Worm (Caenorhabditis elegans) whole organism, young adult: ENCODE results near the gene nmr-2.

Source experiments
- B0261.1 ChIP-seq: sonication (generic microtip); optimal IDR thresholded peaks from 2 replicates; lab custom pipeline; 2016; ENCODE audit warnings: mild to moderate bottlenecking, missing genetic modification characterization, moderate library complexity, missing compliant biosample characterization
- F49E8.2 ChIP-seq: sonication (generic microtip); optimal IDR thresholded peaks from 3 replicates; lab custom pipeline; 2017; ENCODE audit warnings: missing genetic modification characterization, mild to moderate bottlenecking, missing compliant biosample characterization, antibody characterized with exemption, moderate library complexity; ENCODE audit not compliant: insufficient read depth
- F57C9.4 ChIP-seq: sonication (generic microtip); optimal IDR thresholded peaks from 2 replicates; lab custom pipeline; 2017; ENCODE audit warnings: mild to moderate bottlenecking, missing genetic modification characterization, missing compliant biosample characterization
- T07F8.4 ChIP-seq: sonication (generic microtip); optimal IDR thresholded peaks from 2 replicates; lab custom pipeline; 2016; ENCODE audit warnings: mild to moderate bottlenecking, missing genetic modification characterization, moderate library complexity, missing compliant biosample characterization
- Y53G8AR.9 ChIP-seq: fragments of 200-800 bp; sonication (Bioruptor generic); conservative IDR thresholded peaks from 2 replicates; pipeline ENCODE4 v1.3.6; 2022; ENCODE audit warnings: missing genetic modification reagents, missing genetic modification characterization, missing compliant biosample characterization
- Y56A3A.18 ChIP-seq: fragments of 200-800 bp; sonication (Bioruptor generic); IDR thresholded peaks from 2 replicates; pipeline ENCODE4 v1.3.6; 2022; ENCODE audit warnings: missing genetic modification reagents, missing genetic modification characterization, missing compliant biosample characterization
- Y67H2A.10 ChIP-seq: fragments of 200-800 bp; sonication (Bioruptor generic); conservative IDR thresholded peaks from 2 replicates; pipeline ENCODE4 v1.3.6; 2022; ENCODE audit warnings: missing genetic modification reagents, missing genetic modification characterization, missing compliant biosample characterization
- Y95B8A.8 ChIP-seq: fragments of 200-800 bp; sonication (Bioruptor generic); IDR thresholded peaks from 2 replicates; pipeline ENCODE4 v1.3.6; 2022; ENCODE audit warnings: missing genetic modification reagents, missing genetic modification characterization, missing compliant biosample characterization
- ZK185.1 ChIP-seq: sonication (generic microtip); optimal IDR thresholded peaks from 2 replicates; lab custom pipeline; 2016; ENCODE audit warnings: mild to moderate bottlenecking, missing genetic modification characterization, missing compliant biosample characterization; ENCODE audit not compliant: poor library complexity, severe bottlenecking
- aptf-3 ChIP-seq: fragments of 200-800 bp; sonication (Bioruptor generic); IDR thresholded peaks from 2 replicates; pipeline ENCODE4 v1.3.6; 2022; ENCODE audit warnings: missing genetic modification characterization, missing compliant biosample characterization
- bed-2 ChIP-seq: fragments of 200-800 bp; sonication (Bioruptor generic); IDR thresholded peaks from 2 replicates; pipeline ENCODE4 v1.3.6; 2022; ENCODE audit warnings: missing genetic modification reagents, missing genetic modification characterization, missing compliant biosample characterization
- ccch-3 ChIP-seq: fragments of 200-800 bp; sonication (Bioruptor generic); optimal IDR thresholded peaks from 2 replicates; lab custom pipeline; 2018; ENCODE audit warnings: mild to moderate bottlenecking, missing genetic modification characterization, missing compliant biosample characterization
- cebp-2 ChIP-seq: fragments of 200-800 bp; sonication (Bioruptor generic); IDR thresholded peaks from 2 replicates; pipeline ENCODE4 v1.3.6; 2022; ENCODE audit warnings: missing genetic modification characterization, missing compliant biosample characterization
- ceh-100 ChIP-seq: fragments of 200-800 bp; sonication (Bioruptor generic); IDR thresholded peaks from 2 replicates; pipeline ENCODE4 v1.3.6; 2022; ENCODE audit warnings: missing genetic modification reagents, missing genetic modification characterization, missing compliant biosample characterization
- ceh-27 ChIP-seq: fragments of 200-800 bp; sonication (Bioruptor generic); optimal IDR thresholded peaks from 2 replicates; lab custom pipeline; 2018; ENCODE audit warnings: mild to moderate bottlenecking, missing genetic modification characterization, moderate library complexity, missing compliant biosample characterization
- ceh-79 ChIP-seq: sonication (generic microtip); optimal IDR thresholded peaks from 2 replicates; lab custom pipeline; 2017; ENCODE audit warnings: mild to moderate bottlenecking, missing genetic modification characterization, missing compliant biosample characterization
- dox-1 ChIP-seq: fragments of 200-800 bp; sonication (Bioruptor generic); IDR thresholded peaks from 2 replicates; pipeline ENCODE4 v1.3.6; 2022; ENCODE audit warnings: missing genetic modification reagents, missing genetic modification characterization, missing compliant biosample characterization
- efl-1 ChIP-seq: fragments of 150-350 bp; optimal IDR thresholded peaks from 2 replicates; lab custom pipeline; 2014; ENCODE audit warnings: missing biosample characterization, missing genetic modification reagents, missing genetic modification characterization
- egl-44 ChIP-seq: fragments of 200-800 bp; sonication (Bioruptor generic); IDR thresholded peaks from 2 replicates; pipeline ENCODE4 v1.3.6; 2022; ENCODE audit warnings: missing genetic modification reagents, missing genetic modification characterization, missing compliant biosample characterization
- ekl-4 ChIP-seq: fragments of 200-800 bp; sonication (Bioruptor generic); IDR thresholded peaks from 2 replicates; pipeline ENCODE4 v1.3.6; 2022; ENCODE audit warnings: missing genetic modification reagents, missing genetic modification characterization, missing compliant biosample characterization
- hmg-20 ChIP-seq: fragments of 200-800 bp; sonication (Bioruptor generic); IDR thresholded peaks from 2 replicates; pipeline ENCODE4 v1.3.6; 2022; ENCODE audit warnings: missing genetic modification reagents, missing genetic modification characterization, missing compliant biosample characterization
- hrde-1 ChIP-seq: sonication (generic microtip); optimal IDR thresholded peaks from 2 replicates; lab custom pipeline; 2016; ENCODE audit warnings: missing genetic modification characterization, mild to moderate bottlenecking, missing compliant biosample characterization, moderate library complexity, missing genotype, missing genetic modification reagents, borderline replicate concordance
- lag-1 ChIP-seq: fragments of 200-800 bp; sonication (Bioruptor generic); IDR thresholded peaks from 2 replicates; pipeline ENCODE4 v1.3.6; 2022; ENCODE audit warnings: missing genetic modification reagents, missing genetic modification characterization, missing compliant biosample characterization
- let-526 ChIP-seq: fragments of 200-800 bp; sonication (Bioruptor generic); IDR thresholded peaks from 2 replicates; pipeline ENCODE4 v1.3.6; 2022; ENCODE audit warnings: missing genetic modification reagents, missing genetic modification characterization, missing compliant biosample characterization
- let-607 ChIP-seq, 2 experiments: fragments of 200-800 bp in 1 of 2; sonication (Bioruptor generic) in 1 of 2; sonication (generic microtip) in 1 of 2; optimal IDR thresholded peaks; 2 replicates each; lab custom pipeline; 2016 to 2018; ENCODE audit warnings: mild to moderate bottlenecking in 2 of 2, missing compliant biosample characterization in 2 of 2, missing genetic modification characterization in 2 of 2, moderate library complexity in 2 of 2, missing genotype in 1 of 2
- lin-26 ChIP-seq: fragments of 200-800 bp; sonication (Bioruptor generic); IDR thresholded peaks from 2 replicates; pipeline ENCODE4 v1.3.6; 2022; ENCODE audit warnings: missing genetic modification reagents, missing genetic modification characterization, missing compliant biosample characterization
- lin-40 ChIP-seq: sonication (generic microtip); optimal IDR thresholded peaks from 2 replicates; lab custom pipeline; 2016; ENCODE audit warnings: missing genetic modification characterization, mild to moderate bottlenecking, missing compliant biosample characterization, missing genotype, missing genetic modification reagents
- lin-54 ChIP-seq: fragments of 200-800 bp; sonication (Bioruptor generic); optimal IDR thresholded peaks from 2 replicates; lab custom pipeline; 2018; ENCODE audit warnings: mild to moderate bottlenecking, missing genetic modification characterization, missing compliant biosample characterization
- lir-1 ChIP-seq: fragments of 200-800 bp; sonication (Bioruptor generic); conservative IDR thresholded peaks from 2 replicates; pipeline ENCODE4 v1.3.6; 2022; ENCODE audit warnings: missing genetic modification reagents, missing genetic modification characterization, missing compliant biosample characterization
- madf-8 ChIP-seq: fragments of 200-800 bp; sonication (Bioruptor generic); conservative IDR thresholded peaks from 2 replicates; pipeline ENCODE4 v1.3.6; 2022; ENCODE audit warnings: missing genetic modification reagents, missing genetic modification characterization, missing compliant biosample characterization
- mes-4 ChIP-seq: sonication (generic microtip); optimal IDR thresholded peaks from 2 replicates; lab custom pipeline; 2016; ENCODE audit warnings: missing genotype, missing genetic modification characterization, missing compliant biosample characterization
- mxl-1 ChIP-seq: sonication (generic microtip); optimal IDR thresholded peaks from 2 replicates; lab custom pipeline; 2016; ENCODE audit warnings: missing genetic modification characterization, missing compliant biosample characterization
- nfya-2 ChIP-seq: fragments of 200-800 bp; sonication (Bioruptor generic); IDR thresholded peaks from 2 replicates; pipeline ENCODE4 v1.3.6; 2022; ENCODE audit warnings: missing genetic modification reagents, missing genetic modification characterization, missing compliant biosample characterization
- nfyb-1 ChIP-seq: fragments of 200-800 bp; sonication (Bioruptor generic); IDR thresholded peaks from 2 replicates; pipeline ENCODE4 v1.3.6; 2022; ENCODE audit warnings: missing genetic modification reagents, missing genetic modification characterization, missing compliant biosample characterization
- nhr-80 ChIP-seq: sonication (generic microtip); optimal IDR thresholded peaks from 2 replicates; lab custom pipeline; 2016; ENCODE audit warnings: missing genetic modification characterization, missing compliant biosample characterization
- nhr-90 ChIP-seq: sonication (generic microtip); optimal IDR thresholded peaks from 2 replicates; lab custom pipeline; 2016; ENCODE audit warnings: missing genotype, mild to moderate bottlenecking, missing genetic modification characterization, missing compliant biosample characterization
- pbrm-1 ChIP-seq: fragments of 200-800 bp; sonication (Bioruptor generic); IDR thresholded peaks from 2 replicates; pipeline ENCODE4 v1.3.6; 2022; ENCODE audit warnings: missing genetic modification reagents, missing genetic modification characterization, missing compliant biosample characterization
- pha-4 ChIP-seq: fragments of 150-350 bp; sonication (generic microtip); optimal IDR thresholded peaks from 2 replicates; lab custom pipeline; 2014; ENCODE audit warnings: missing biosample characterization, missing genetic modification reagents, missing genetic modification characterization
- rec-8 ChIP-seq, 2 experiments: sonication (generic microtip); optimal IDR thresholded peaks; 2 replicates each; lab custom pipeline; 2016; ENCODE audit warnings: mild to moderate bottlenecking in 2 of 2, missing genetic modification characterization in 2 of 2, missing genetic modification reagents in 2 of 2, missing genotype in 2 of 2, missing biosample characterization in 1 of 2, missing compliant biosample characterization in 1 of 2, moderate library complexity in 1 of 2
- snpc-1.1 ChIP-seq: sonication (generic microtip); optimal IDR thresholded peaks from 2 replicates; lab custom pipeline; 2017; ENCODE audit warnings: missing genetic modification characterization, mild to moderate bottlenecking, missing compliant biosample characterization, antibody characterized with exemption, moderate library complexity, missing genotype, missing genetic modification reagents; ENCODE audit not compliant: insufficient read depth
- snpc-4 ChIP-seq, 5 experiments: fragments of 150-350 bp in 1 of 5; sonication (generic microtip) in 4 of 5; optimal IDR thresholded peaks; 2 replicates each; lab custom pipeline; 2014 to 2018; ENCODE audit warnings: missing genetic modification characterization in 5 of 5, missing biosample characterization in 3 of 5, antibody characterized with exemption in 2 of 5, mild to moderate bottlenecking in 2 of 5, missing compliant biosample characterization in 2 of 5, missing genotype in 2 of 5, moderate library complexity in 2 of 5, missing genetic modification reagents in 1 of 5
- tlf-1 ChIP-seq: fragments of 200-800 bp; sonication (Bioruptor generic); optimal IDR thresholded peaks from 2 replicates; lab custom pipeline; 2018; ENCODE audit warnings: mild to moderate bottlenecking, missing genetic modification characterization, missing compliant biosample characterization
- xnd-1 ChIP-seq: sonication (generic microtip); optimal IDR thresholded peaks from 2 replicates; lab custom pipeline; 2016; ENCODE audit warnings: missing genotype, missing genetic modification reagents, missing genetic modification characterization, missing compliant biosample characterization
- zfh-2 ChIP-seq: fragments of 200-800 bp; sonication (Bioruptor generic); conservative IDR thresholded peaks from 2 replicates; pipeline ENCODE4 v1.3.6; 2022; ENCODE audit warnings: missing genetic modification reagents, missing genetic modification characterization, missing compliant biosample characterization
- ztf-22 ChIP-seq: fragments of 200-800 bp; sonication (Bioruptor generic); optimal IDR thresholded peaks from 2 replicates; lab custom pipeline; 2018; ENCODE audit warnings: mild to moderate bottlenecking, missing genetic modification characterization, moderate library complexity, missing compliant biosample characterization
- ztf-25 ChIP-seq: fragments of 200-800 bp; sonication (Bioruptor generic); IDR thresholded peaks from 2 replicates; pipeline ENCODE4 v1.3.6; 2022; ENCODE audit warnings: missing genetic modification reagents, missing genetic modification characterization, missing compliant biosample characterization

Gene nmr-2

ce11 chrV:15002184-15002690 lies 9.2 kb downstream of the nmr-2 start, which contains the start of the genes fib-1 and mut-15 (continued):
- TF ChIP-seq nhr-90 (no peak), xnd-1 (tag; lab: Kevin White, UChicago) (peak; percentile 47), aptf-3 (no peak), efl-1 (GFP tag; lab: Kevin White, UChicago) (peak; percentile 66), T07F8.4 (tag; lab: Kevin White, UChicago) (no peak), cebp-2 (GFP tag; lab: Robert Waterston, UW) (no peak), Y67H2A.10 (GFP tag; lab: Robert Waterston, UW) (peak; percentile 76; the same call in 1 of the 2 replicates), Y53G8AR.9 (GFP tag; lab: Robert Waterston, UW) (peak; percentile 82), lin-40 (tag; lab: Kevin White, UChicago) (peak; percentile 86), zfh-2 (GFP tag; lab: Robert Waterston, UW) (no peak), pha-4 (tag; lab: Kevin White, UChicago) (peak; percentile 85), let-607 (tag; optimal IDR thresholded peaks at IDR 0.05; lab: Kevin White, UChicago) (peak in 1 of 2 experiments; percentile 52), rec-8 (tag; optimal IDR thresholded peaks at IDR 0.05; lab: Kevin White, UChicago) (no peak), lag-1 (GFP tag; lab: Robert Waterston, UW) (no peak), mes-4 (tag; lab: Kevin White, UChicago) (no peak), let-526 (GFP tag; lab: Robert Waterston, UW) (0 out of 2 replicates have a peak, but pooled peaks have one; percentile 61), ztf-22 (GFP tag; lab: Kevin White, UChicago) (no peak), ceh-79 (no peak), lir-1 (GFP tag; lab: Robert Waterston, UW) (peak; percentile 54; the same call in 1 of the 2 replicates), nfyb-1 (GFP tag; lab: Robert Waterston, UW) (peak; percentile 87), lin-54 (GFP tag; lab: Kevin White, UChicago) (peak; percentile 80), tlf-1 (GFP tag; lab: Kevin White, UChicago) (peak; percentile 80), hmg-20 (GFP tag; lab: Robert Waterston, UW) (no peak), snpc-1.1 (tag; lab: Kevin White, UChicago) (peak; percentile 23), nfya-2 (no peak), ceh-27 (GFP tag; lab: Kevin White, UChicago) (peak; percentile 95), Y56A3A.18 (GFP tag; lab: Robert Waterston, UW) (no peak), snpc-4 (GFP tag; optimal IDR thresholded peaks at IDR 0.05; lab: Kevin White, UChicago) (peak; percentile 69), snpc-4 (tag; optimal IDR thresholded peaks at IDR 0.05; lab: Kevin White, UChicago) (peak; percentile 66 to 83 (median 75)), ccch-3 (GFP tag; lab: Kevin White, UChicago) (no peak), F57C9.4 (tag; lab: Kevin White, UChicago) (no peak), egl-44 (0 out of 2 replicates have a peak, but pooled peaks have one; percentile 45), lin-26 (GFP tag; lab: Robert Waterston, UW) (no peak), hrde-1 (tag; lab: Kevin White, UChicago) (no peak), ZK185.1 (peak; percentile 65), bed-2 (GFP tag; lab: Robert Waterston, UW) (peak; percentile 66; the same call in 1 of the 2 replicates), Y95B8A.8 (GFP tag; lab: Robert Waterston, UW) (peak; percentile 71; the same call in 1 of the 2 replicates), F49E8.2 (tag; lab: Kevin White, UChicago) (peak; percentile 81), nhr-80 (tag; lab: Kevin White, UChicago) (peak; percentile 56), madf-8 (peak; percentile 71), dox-1 (GFP tag; lab: Robert Waterston, UW) (peak; percentile 90), B0261.1 (tag; lab: Kevin White, UChicago) (peak; percentile 28), ceh-100 (GFP tag; lab: Robert Waterston, UW) (peak; percentile 98), mxl-1 (no peak), ekl-4 (GFP tag; lab: Robert Waterston, UW) (peak; percentile 84), ztf-25 (0 out of 2 replicates have a peak, but pooled peaks have one; percentile 14), pbrm-1 (peak; percentile 91)
